Worm (Caenorhabditis elegans) whole organism, L4 larva: ENCODE results near the gene C26B9.7.

Source experiments
- D1046.2 ChIP-seq: fragments of 200-800 bp; sonication (Bioruptor generic); IDR thresholded peaks from 2 replicates; pipeline ENCODE4 v1.3.6; 2022; ENCODE audit warnings: missing genetic modification characterization, missing compliant biosample characterization
- F44E2.7 ChIP-seq: fragments of 200-800 bp; sonication (Bioruptor generic); IDR thresholded peaks from 2 replicates; pipeline ENCODE4 v2.1.2; 2022; ENCODE audit warnings: missing genetic modification characterization, missing compliant biosample characterization
- ZK337.2 ChIP-seq: fragments of 200-800 bp; sonication (Bioruptor generic); IDR thresholded peaks from 2 replicates; pipeline ENCODE4 v1.3.6; 2022; ENCODE audit warnings: missing genetic modification reagents, missing genetic modification characterization, missing compliant biosample characterization
- aly-2 ChIP-seq: sonication (generic microtip); optimal IDR thresholded peaks from 2 replicates; lab custom pipeline; 2018; ENCODE audit warnings: missing biosample characterization, missing genetic modification characterization
- ceh-28 ChIP-seq: fragments of 150-350 bp; optimal IDR thresholded peaks from 2 replicates; lab custom pipeline; 2014; ENCODE audit warnings: missing biosample characterization, missing genetic modification reagents, missing genetic modification characterization
- cey-2 ChIP-seq: sonication (generic microtip); optimal IDR thresholded peaks from 3 replicates; lab custom pipeline; 2017; ENCODE audit warnings: missing genetic modification characterization, mild to moderate bottlenecking, missing compliant biosample characterization, antibody characterized with exemption, borderline replicate concordance; ENCODE audit not compliant: insufficient read depth
- ctbp-1 ChIP-seq: fragments of 200-800 bp; sonication (Bioruptor generic); IDR thresholded peaks from 2 replicates; pipeline ENCODE4 v1.3.6; 2022; ENCODE audit warnings: missing genetic modification reagents, missing genetic modification characterization, missing compliant biosample characterization
- daf-16 ChIP-seq, 3 experiments: sonication (generic microtip); optimal IDR thresholded peaks; 2 replicates each; lab custom pipeline; 2016 to 2017; ENCODE audit warnings: missing genetic modification characterization in 3 of 3, missing genetic modification reagents in 3 of 3, mild to moderate bottlenecking in 2 of 3, missing compliant biosample characterization in 2 of 3, missing biosample characterization in 1 of 3, moderate library complexity in 1 of 3
- daf-19 ChIP-seq: fragments of 200-800 bp; sonication (Bioruptor generic); conservative IDR thresholded peaks from 2 replicates; pipeline ENCODE4 v1.3.6; 2022; ENCODE audit warnings: missing genetic modification characterization, missing compliant biosample characterization
- dmd-6 ChIP-seq: fragments of 200-800 bp; sonication (Bioruptor generic); IDR thresholded peaks from 2 replicates; pipeline ENCODE4 v1.3.6; 2022; ENCODE audit warnings: missing genetic modification reagents, missing genetic modification characterization, missing compliant biosample characterization
- dmd-8 ChIP-seq: fragments of 200-800 bp; sonication (Bioruptor generic); IDR thresholded peaks from 2 replicates; pipeline ENCODE4 v1.3.6; 2022; ENCODE audit warnings: missing genetic modification characterization, missing compliant biosample characterization
- dmd-9 ChIP-seq: fragments of 200-800 bp; sonication (Bioruptor generic); IDR thresholded peaks from 2 replicates; pipeline ENCODE4 v1.3.6; 2022; ENCODE audit warnings: missing genetic modification reagents, missing genetic modification characterization, missing compliant biosample characterization
- duxl-1 ChIP-seq: sonication (generic microtip); optimal IDR thresholded peaks from 2 replicates; lab custom pipeline; 2016; ENCODE audit warnings: mild to moderate bottlenecking, missing genetic modification characterization, moderate library complexity, missing compliant biosample characterization; ENCODE audit not compliant: poor library complexity
- dve-1 ChIP-seq: sonication (generic microtip); optimal IDR thresholded peaks from 2 replicates; lab custom pipeline; 2017; ENCODE audit warnings: antibody characterized with exemption, mild to moderate bottlenecking, missing genetic modification characterization, missing compliant biosample characterization; ENCODE audit not compliant: insufficient read depth
- egl-27 ChIP-seq: sonication (generic microtip); optimal IDR thresholded peaks from 3 replicates; lab custom pipeline; 2017; ENCODE audit warnings: missing biosample characterization, missing genetic modification reagents, missing genetic modification characterization
- fkh-10 ChIP-seq: fragments of 150-350 bp; optimal IDR thresholded peaks from 2 replicates; lab custom pipeline; 2014; ENCODE audit warnings: missing biosample characterization, missing genetic modification reagents, missing genetic modification characterization
- fos-1 ChIP-seq: fragments of 150-350 bp; optimal IDR thresholded peaks from 2 replicates; lab custom pipeline; 2014; ENCODE audit warnings: missing biosample characterization, missing genetic modification characterization
- hif-1 ChIP-seq, 2 experiments: sonication (generic microtip); optimal IDR thresholded peaks; 2 replicates each; lab custom pipeline; 2016 to 2017; ENCODE audit warnings: missing compliant biosample characterization in 2 of 2, missing genetic modification characterization in 2 of 2, missing genetic modification reagents in 2 of 2, missing genotype in 2 of 2, mild to moderate bottlenecking in 1 of 2
- hlh-11 ChIP-seq: fragments of 200-800 bp; sonication (Bioruptor generic); optimal IDR thresholded peaks from 2 replicates; lab custom pipeline; 2018; ENCODE audit warnings: mild to moderate bottlenecking, missing genetic modification characterization, missing compliant biosample characterization
- hlh-30 ChIP-seq: sonication (generic microtip); optimal IDR thresholded peaks from 2 replicates; lab custom pipeline; 2017; ENCODE audit warnings: antibody characterized with exemption, mild to moderate bottlenecking, missing genetic modification characterization, missing compliant biosample characterization; ENCODE audit not compliant: insufficient read depth
- hmg-1.1 ChIP-seq: fragments of 200-800 bp; sonication (Bioruptor generic); IDR thresholded peaks from 2 replicates; pipeline ENCODE4 v1.3.6; 2022; ENCODE audit warnings: missing genetic modification reagents, missing genetic modification characterization, missing compliant biosample characterization
- lin-1 ChIP-seq: fragments of 200-800 bp; sonication (Bioruptor generic); IDR thresholded peaks from 2 replicates; pipeline ENCODE4 v1.3.6; 2022; ENCODE audit warnings: missing genetic modification reagents, missing genetic modification characterization, missing compliant biosample characterization
- lin-13 ChIP-seq: fragments of 150-350 bp; optimal IDR thresholded peaks from 2 replicates; lab custom pipeline; 2014; ENCODE audit warnings: missing biosample characterization, missing genetic modification reagents, missing genetic modification characterization
- lin-29 ChIP-seq: fragments of 200-800 bp; sonication (Bioruptor generic); IDR thresholded peaks from 2 replicates; pipeline ENCODE4 v1.3.6; 2022; ENCODE audit warnings: missing genetic modification reagents, missing genetic modification characterization, missing compliant biosample characterization
- lin-38 ChIP-seq: fragments of 200-800 bp; sonication (Bioruptor generic); IDR thresholded peaks from 2 replicates; pipeline ENCODE4 v1.3.6; 2022; ENCODE audit warnings: missing genetic modification reagents, missing genetic modification characterization, missing compliant biosample characterization
- lsy-2 ChIP-seq, 2 experiments: fragments of 150-350 bp in 1 of 2; sonication (generic microtip) in 1 of 2; optimal IDR thresholded peaks; 2 replicates each; lab custom pipeline; 2014 to 2017; ENCODE audit warnings: missing biosample characterization in 2 of 2, missing genetic modification characterization in 2 of 2
- mdt-29 ChIP-seq: fragments of 200-800 bp; sonication (Bioruptor generic); IDR thresholded peaks from 2 replicates; pipeline ENCODE4 v1.3.6; 2022; ENCODE audit warnings: missing genetic modification reagents, missing genetic modification characterization, missing compliant biosample characterization
- mep-1 ChIP-seq: fragments of 150-350 bp; sonication (generic microtip); optimal IDR thresholded peaks from 3 replicates; lab custom pipeline; 2014; ENCODE audit warnings: missing biosample characterization, missing genetic modification characterization
- mxl-2 ChIP-seq: fragments of 200-800 bp; sonication (Bioruptor generic); conservative IDR thresholded peaks from 2 replicates; pipeline ENCODE4 v1.3.6; 2022; ENCODE audit warnings: missing genetic modification reagents, missing genetic modification characterization, missing compliant biosample characterization
- mxl-3 ChIP-seq: fragments of 200-800 bp; sonication (Bioruptor generic); optimal IDR thresholded peaks from 2 replicates; lab custom pipeline; 2018; ENCODE audit warnings: mild to moderate bottlenecking, missing genetic modification characterization, missing compliant biosample characterization
- nhr-102 ChIP-seq: sonication (generic microtip); optimal IDR thresholded peaks from 2 replicates; lab custom pipeline; 2016; ENCODE audit warnings: mild to moderate bottlenecking, missing genetic modification characterization, moderate library complexity, missing compliant biosample characterization
- nhr-76 ChIP-seq: fragments of 150-350 bp; optimal IDR thresholded peaks from 2 replicates; lab custom pipeline; 2014; ENCODE audit warnings: missing biosample characterization, missing genetic modification characterization
- pha-4 ChIP-seq, 2 experiments: fragments of 150-350 bp in 1 of 2; fragments of 200-800 bp in 1 of 2; sonication (Bioruptor generic) in 1 of 2; IDR thresholded peaks in 1 of 2; optimal IDR thresholded peaks in 1 of 2; 2 replicates each; pipeline versions ENCODE4 v1.3.6 to Lab custom; 2014 to 2022; ENCODE audit warnings: missing genetic modification characterization in 2 of 2, missing genetic modification reagents in 2 of 2, missing biosample characterization in 1 of 2, missing compliant biosample characterization in 1 of 2
- php-3 ChIP-seq: fragments of 200-800 bp; sonication (Bioruptor generic); IDR thresholded peaks from 2 replicates; pipeline ENCODE4 v1.3.6; 2022; ENCODE audit warnings: missing genetic modification reagents, missing genetic modification characterization, missing compliant biosample characterization
- saeg-2 ChIP-seq: fragments of 200-800 bp; sonication (Bioruptor generic); IDR thresholded peaks from 2 replicates; pipeline ENCODE4 v1.3.6; 2022; ENCODE audit warnings: missing genetic modification reagents, missing genetic modification characterization, missing compliant biosample characterization
- set-16 ChIP-seq: fragments of 200-800 bp; sonication (Bioruptor generic); IDR thresholded peaks from 2 replicates; pipeline ENCODE4 v1.3.6; 2022; ENCODE audit warnings: missing genetic modification reagents, missing genetic modification characterization, missing compliant biosample characterization
- tag-97 ChIP-seq: fragments of 200-800 bp; sonication (Bioruptor generic); IDR thresholded peaks from 2 replicates; pipeline ENCODE4 v1.3.6; 2022; ENCODE audit warnings: missing genetic modification characterization, missing compliant biosample characterization
- unc-130 ChIP-seq: sonication (generic microtip); optimal IDR thresholded peaks from 2 replicates; lab custom pipeline; 2016; ENCODE audit warnings: missing genetic modification reagents, missing genetic modification characterization, missing compliant biosample characterization
- unc-62 ChIP-seq, 3 experiments: fragments of 150-350 bp in 1 of 3; sonication (generic microtip); optimal IDR thresholded peaks in 2 of 3; peaks in 1 of 3; 1 replicate in 1 of 3; 2 replicates in 2 of 3; lab custom pipeline; 2014 to 2017; ENCODE audit warnings: missing biosample characterization in 3 of 3, missing genetic modification characterization in 3 of 3, missing genetic modification reagents in 3 of 3, missing genotype in 1 of 3
- vab-7 ChIP-seq: fragments of 200-800 bp; sonication (Bioruptor generic); IDR thresholded peaks from 2 replicates; pipeline ENCODE4 v1.3.6; 2022; ENCODE audit warnings: missing genetic modification reagents, missing genetic modification characterization, missing compliant biosample characterization
- ztf-7 ChIP-seq: fragments of 150-350 bp; optimal IDR thresholded peaks from 2 replicates; lab custom pipeline; 2014; ENCODE audit warnings: missing biosample characterization, missing genetic modification characterization

C26B9.7 gene

DNA sequence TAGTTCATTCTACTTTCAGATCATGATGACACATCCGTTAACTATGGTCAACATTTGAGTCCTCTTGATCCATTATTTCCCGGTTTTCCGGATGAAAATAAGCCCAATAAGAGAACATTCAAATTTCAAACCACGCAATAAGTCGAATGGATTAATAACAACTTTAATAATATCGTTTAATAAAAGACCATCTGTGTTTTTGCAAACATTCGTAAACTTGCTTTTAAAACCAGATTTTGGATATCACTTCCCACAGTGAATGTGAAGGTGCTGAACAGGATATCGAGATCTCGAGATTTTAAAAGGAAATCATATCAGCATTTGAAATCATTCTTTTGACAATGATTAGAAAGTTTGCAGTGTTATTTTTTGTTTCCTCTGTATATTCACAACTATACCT lies at the start of gene C26B9.7:
C26B9.7 (plus strand) TSS at position 301 of the 400 bp plus-strand sequence.
- TF ChIP-seq mxl-2 (GFP tag; lab: Robert Waterston, UW): no peak
- TF ChIP-seq unc-62 (GFP tag; optimal IDR thresholded peaks at IDR 0.05 in 1 of 2; lab: Kevin White, UChicago): peak in 1 of 2 experiments; percentile 58
- TF ChIP-seq unc-62 (tag; optimal IDR thresholded peaks at IDR 0.05; lab: Kevin White, UChicago): no peak
- TF ChIP-seq, all 104 proteins: peak for 1

DNA sequence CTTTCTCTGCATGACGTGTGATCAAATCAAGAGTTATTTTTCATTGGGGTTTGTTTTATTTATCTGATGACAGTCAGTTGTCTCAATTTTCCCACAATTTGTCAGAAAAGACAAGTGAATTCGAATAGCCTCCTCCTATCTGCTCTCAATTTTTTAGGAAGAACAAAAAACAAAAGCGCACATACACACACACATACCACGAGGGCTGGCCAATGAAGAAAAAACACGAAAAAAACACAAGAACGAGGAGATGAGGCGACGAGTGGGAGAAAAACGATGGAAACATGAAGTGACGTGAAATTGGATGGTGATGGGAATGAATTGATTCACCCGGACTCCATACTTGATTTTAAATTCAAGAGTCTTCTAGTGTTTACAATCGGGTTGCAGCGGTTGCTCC lies 48.2 kb upstream of the C26B9.7 start:
- TF ChIP-seq lsy-2 (tag; optimal IDR thresholded peaks at IDR 0.05; lab: Kevin White, UChicago) (no peak), D1046.2 (GFP tag; lab: Robert Waterston, UW) (no peak), dmd-9 (GFP tag; lab: Robert Waterston, UW) (no peak), ztf-7 (tag; lab: Kevin White, UChicago) (no peak), aly-2 (tag; lab: Kevin White, UChicago) (no peak), tag-97 (GFP tag; lab: Robert Waterston, UW) (no peak), hlh-30 (tag; lab: Kevin White, UChicago) (peak; percentile 50), F44E2.7 (GFP tag; lab: Robert Waterston, UW) (no peak), ctbp-1 (GFP tag; lab: Robert Waterston, UW) (no peak), unc-62 (GFP tag; optimal IDR thresholded peaks at IDR 0.05 in 1 of 2; lab: Kevin White, UChicago) (no peak), unc-62 (tag; optimal IDR thresholded peaks at IDR 0.05; lab: Kevin White, UChicago) (no peak), cey-2 (no peak), ZK337.2 (no peak), mdt-29 (GFP tag; lab: Robert Waterston, UW) (no peak), hif-1 (tag; optimal IDR thresholded peaks at IDR 0.05; lab: Kevin White, UChicago) (peak in 1 of 2 experiments; percentile 5)
- TF ChIP-seq, all 104 proteins: peak for 2

DNA sequence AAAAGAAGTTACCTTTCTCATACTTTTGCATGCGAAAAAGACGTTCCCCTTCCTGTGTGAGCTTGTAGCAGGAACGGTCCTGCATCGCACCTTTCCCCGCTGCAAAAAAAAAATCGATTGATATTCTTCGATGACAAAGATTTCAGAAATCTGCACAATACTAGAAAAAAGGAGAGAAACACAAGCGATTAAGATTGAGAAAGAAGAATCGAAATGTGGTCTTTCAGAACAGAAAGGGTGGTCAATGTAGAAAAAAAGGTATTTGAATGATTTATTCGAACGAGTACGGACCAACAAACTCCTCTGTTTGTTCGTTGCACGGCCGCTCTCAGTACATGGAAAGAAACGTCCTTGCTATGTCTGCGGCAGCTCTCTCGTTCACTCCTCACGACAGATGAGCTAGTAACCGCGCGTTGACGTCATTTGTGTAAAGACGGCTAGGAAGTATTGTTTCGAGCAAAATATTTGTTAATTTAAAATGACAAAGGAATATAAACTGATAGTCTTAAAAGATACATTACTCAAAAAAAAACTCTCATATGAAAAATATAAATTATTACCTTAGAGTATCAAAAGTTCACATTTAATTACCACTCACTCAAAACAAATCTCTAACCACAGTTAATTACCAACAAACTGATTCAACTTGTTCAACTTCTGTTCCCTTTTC lies 44.0 kb upstream of the C26B9.7 start, which contains the start of gene ift-81:
ift-81 (plus strand) TSS at position 620 of the 670 bp plus-strand sequence.
- no peak for TF ChIP-seq daf-16 (GFP tag; optimal IDR thresholded peaks at IDR 0.05; lab: Kevin White, UChicago)
- no peak for TF ChIP-seq daf-16 (tag; optimal IDR thresholded peaks at IDR 0.05; lab: Kevin White, UChicago)
- 0 out of 2 replicates have a peak, but pooled peaks have one; percentile 12 for TF ChIP-seq lin-38
- no peak for TF ChIP-seq tag-97 (GFP tag; lab: Robert Waterston, UW)
- TF ChIP-seq lin-13: no peak
- no peak for TF ChIP-seq dmd-8 (GFP tag; lab: Robert Waterston, UW)
- peak; percentile 65 for TF ChIP-seq hmg-1.1 (GFP tag; lab: Robert Waterston, UW)
- no peak for TF ChIP-seq duxl-1 (tag; lab: Kevin White, UChicago)
- TF ChIP-seq egl-27 (tag; lab: Kevin White, UChicago): no peak
- no peak for TF ChIP-seq saeg-2 (GFP tag; lab: Robert Waterston, UW)
- no peak for TF ChIP-seq cey-2
- no peak for TF ChIP-seq ctbp-1 (GFP tag; lab: Robert Waterston, UW)
- no peak for TF ChIP-seq nhr-102
- peak; percentile 20 for TF ChIP-seq hlh-11 (tag; lab: Kevin White, UChicago)
- TF ChIP-seq hlh-30 (tag; lab: Kevin White, UChicago): peak; percentile 2
- TF ChIP-seq D1046.2 (GFP tag; lab: Robert Waterston, UW): no peak
- peak; percentile 55 for TF ChIP-seq dve-1
- TF ChIP-seq fkh-10: peak; percentile 43
- peak; percentile 54 for TF ChIP-seq mep-1
- TF ChIP-seq ztf-7 (tag; lab: Kevin White, UChicago): no peak
- TF ChIP-seq vab-7 (GFP tag; lab: Robert Waterston, UW): no peak
- no peak for TF ChIP-seq ZK337.2
- TF ChIP-seq dmd-6: 0 out of 2 replicates have a peak, but pooled peaks have one; percentile 16
- no peak for TF ChIP-seq unc-130 (GFP tag; lab: Kevin White, UChicago)
- TF ChIP-seq fos-1 (tag; lab: Kevin White, UChicago): no peak
- no peak for TF ChIP-seq set-16 (GFP tag; lab: Robert Waterston, UW)
- TF ChIP-seq lin-1: no peak
- TF ChIP-seq mxl-3 (GFP tag; lab: Kevin White, UChicago): no peak
- no peak for TF ChIP-seq nhr-76 (tag; lab: Kevin White, UChicago)
- no peak for TF ChIP-seq lin-29 (GFP tag; lab: Robert Waterston, UW)
- TF ChIP-seq pha-4 (GFP tag; IDR thresholded peaks at IDR 0.05; lab: Robert Waterston, UW): no peak
- no peak for TF ChIP-seq pha-4 (tag; optimal IDR thresholded peaks at IDR 0.05; lab: Kevin White, UChicago)
- no peak for TF ChIP-seq daf-19 (GFP tag; lab: Robert Waterston, UW)
- TF ChIP-seq php-3 (GFP tag; lab: Robert Waterston, UW): no peak
- TF ChIP-seq ceh-28 (tag; lab: Kevin White, UChicago): no peak
